Worm (Caenorhabditis elegans) whole organism, young adult: Measurements from ENCODE around the gene Y17G9A.4.
A peak's percentile ranks its signal among the peaks of the same experiment; 100 is the strongest.

ENCODE experiments used
- D2030.7 ChIP-seq: fragments of 200-800 bp; sonication (Bioruptor generic); IDR thresholded peaks from 2 replicates; pipeline ENCODE4 v1.3.6; 2022; ENCODE audit warnings: missing genetic modification reagents, missing genetic modification characterization, missing compliant biosample characterization
- F23B12.7 ChIP-seq: sonication (generic microtip); optimal IDR thresholded peaks from 2 replicates; lab custom pipeline; 2017; ENCODE audit warnings: missing genetic modification characterization, mild to moderate bottlenecking, missing compliant biosample characterization, antibody characterized with exemption, moderate library complexity; ENCODE audit not compliant: insufficient read depth
- F33H1.4 ChIP-seq: fragments of 200-800 bp; sonication (Bioruptor generic); IDR thresholded peaks from 2 replicates; pipeline ENCODE4 v1.3.6; 2022; ENCODE audit warnings: missing genetic modification reagents, missing genetic modification characterization, missing compliant biosample characterization
- F49E8.2 ChIP-seq: sonication (generic microtip); optimal IDR thresholded peaks from 3 replicates; lab custom pipeline; 2017; ENCODE audit warnings: missing genetic modification characterization, mild to moderate bottlenecking, missing compliant biosample characterization, antibody characterized with exemption, moderate library complexity; ENCODE audit not compliant: insufficient read depth
- F57A8.1 ChIP-seq: fragments of 200-800 bp; sonication (Bioruptor generic); optimal IDR thresholded peaks from 2 replicates; lab custom pipeline; 2018; ENCODE audit warnings: mild to moderate bottlenecking, missing genetic modification characterization, moderate library complexity, missing compliant biosample characterization
- K12H6.12 ChIP-seq: fragments of 200-800 bp; sonication (Bioruptor generic); optimal IDR thresholded peaks from 2 replicates; lab custom pipeline; 2018; ENCODE audit warnings: mild to moderate bottlenecking, missing genetic modification characterization, missing compliant biosample characterization
- Y95B8A.8 ChIP-seq: fragments of 200-800 bp; sonication (Bioruptor generic); IDR thresholded peaks from 2 replicates; pipeline ENCODE4 v1.3.6; 2022; ENCODE audit warnings: missing genetic modification reagents, missing genetic modification characterization, missing compliant biosample characterization
- ZK185.1 ChIP-seq: sonication (generic microtip); optimal IDR thresholded peaks from 2 replicates; lab custom pipeline; 2016; ENCODE audit warnings: mild to moderate bottlenecking, missing genetic modification characterization, missing compliant biosample characterization; ENCODE audit not compliant: poor library complexity, severe bottlenecking
- akir-1 ChIP-seq: fragments of 200-800 bp; sonication (Bioruptor generic); optimal IDR thresholded peaks from 2 replicates; lab custom pipeline; 2018; ENCODE audit warnings: mild to moderate bottlenecking, missing genetic modification characterization, moderate library complexity, missing compliant biosample characterization
- aptf-2 ChIP-seq: fragments of 200-800 bp; sonication (Bioruptor generic); conservative IDR thresholded peaks from 2 replicates; pipeline ENCODE4 v1.3.6; 2022; ENCODE audit warnings: missing genetic modification reagents, missing genetic modification characterization, missing compliant biosample characterization
- atf-7 ChIP-seq: sonication (generic microtip); optimal IDR thresholded peaks from 2 replicates; lab custom pipeline; 2017; ENCODE audit warnings: mild to moderate bottlenecking, missing genetic modification characterization, missing compliant biosample characterization
- attf-5 ChIP-seq: fragments of 200-800 bp; sonication (Bioruptor generic); optimal IDR thresholded peaks from 2 replicates; lab custom pipeline; 2018; ENCODE audit warnings: mild to moderate bottlenecking, missing genetic modification characterization, missing compliant biosample characterization
- attf-6 ChIP-seq: fragments of 200-800 bp; sonication (Bioruptor generic); IDR thresholded peaks from 2 replicates; pipeline ENCODE4 v1.3.6; 2022; ENCODE audit warnings: missing genetic modification reagents, missing genetic modification characterization, missing compliant biosample characterization
- ccch-3 ChIP-seq: fragments of 200-800 bp; sonication (Bioruptor generic); optimal IDR thresholded peaks from 2 replicates; lab custom pipeline; 2018; ENCODE audit warnings: mild to moderate bottlenecking, missing genetic modification characterization, missing compliant biosample characterization
- cebp-1 ChIP-seq, 2 experiments: fragments of 200-800 bp in 1 of 2; sonication (Bioruptor generic) in 1 of 2; sonication (generic microtip) in 1 of 2; IDR thresholded peaks in 1 of 2; optimal IDR thresholded peaks in 1 of 2; 2 replicates each; pipeline versions ENCODE4 v1.3.6 to Lab custom; 2017 to 2022; ENCODE audit warnings: missing compliant biosample characterization in 2 of 2, missing genetic modification characterization in 2 of 2, mild to moderate bottlenecking in 1 of 2, missing genetic modification reagents in 1 of 2, moderate library complexity in 1 of 2
- ceh-100 ChIP-seq: fragments of 200-800 bp; sonication (Bioruptor generic); IDR thresholded peaks from 2 replicates; pipeline ENCODE4 v1.3.6; 2022; ENCODE audit warnings: missing genetic modification reagents, missing genetic modification characterization, missing compliant biosample characterization
- ceh-27 ChIP-seq: fragments of 200-800 bp; sonication (Bioruptor generic); optimal IDR thresholded peaks from 2 replicates; lab custom pipeline; 2018; ENCODE audit warnings: mild to moderate bottlenecking, missing genetic modification characterization, moderate library complexity, missing compliant biosample characterization
- ceh-58 ChIP-seq: fragments of 200-800 bp; sonication (Bioruptor generic); IDR thresholded peaks from 2 replicates; pipeline ENCODE4 v1.3.6; 2022; ENCODE audit warnings: missing genetic modification characterization, missing compliant biosample characterization
- chd-7 ChIP-seq: sonication (generic microtip); optimal IDR thresholded peaks from 2 replicates; lab custom pipeline; 2016; ENCODE audit warnings: mild to moderate bottlenecking, missing genetic modification characterization, moderate library complexity, missing compliant biosample characterization
- dox-1 ChIP-seq: fragments of 200-800 bp; sonication (Bioruptor generic); IDR thresholded peaks from 2 replicates; pipeline ENCODE4 v1.3.6; 2022; ENCODE audit warnings: missing genetic modification reagents, missing genetic modification characterization, missing compliant biosample characterization
- dpff-1 ChIP-seq: sonication (generic microtip); optimal IDR thresholded peaks from 2 replicates; lab custom pipeline; 2017; ENCODE audit warnings: mild to moderate bottlenecking, missing genetic modification characterization, missing compliant biosample characterization
- dpl-1 ChIP-seq: fragments of 150-350 bp; optimal IDR thresholded peaks from 2 replicates; lab custom pipeline; 2014; ENCODE audit warnings: missing biosample characterization, missing genetic modification reagents, missing genetic modification characterization
- efl-1 ChIP-seq: fragments of 150-350 bp; optimal IDR thresholded peaks from 2 replicates; lab custom pipeline; 2014; ENCODE audit warnings: missing biosample characterization, missing genetic modification reagents, missing genetic modification characterization
- ets-4 ChIP-seq: fragments of 200-800 bp; sonication (Bioruptor generic); optimal IDR thresholded peaks from 2 replicates; lab custom pipeline; 2018; ENCODE audit warnings: mild to moderate bottlenecking, missing genetic modification characterization, missing compliant biosample characterization
- hmg-1.2 ChIP-seq: fragments of 200-800 bp; sonication (Bioruptor generic); IDR thresholded peaks from 2 replicates; pipeline ENCODE4 v1.3.6; 2022; ENCODE audit warnings: missing genetic modification reagents, missing genetic modification characterization, missing compliant biosample characterization
- let-607 ChIP-seq, 2 experiments: fragments of 200-800 bp in 1 of 2; sonication (Bioruptor generic) in 1 of 2; sonication (generic microtip) in 1 of 2; optimal IDR thresholded peaks; 2 replicates each; lab custom pipeline; 2016 to 2018; ENCODE audit warnings: mild to moderate bottlenecking in 2 of 2, missing compliant biosample characterization in 2 of 2, missing genetic modification characterization in 2 of 2, moderate library complexity in 2 of 2, missing genotype in 1 of 2
- lin-26 ChIP-seq: fragments of 200-800 bp; sonication (Bioruptor generic); IDR thresholded peaks from 2 replicates; pipeline ENCODE4 v1.3.6; 2022; ENCODE audit warnings: missing genetic modification reagents, missing genetic modification characterization, missing compliant biosample characterization
- lin-54 ChIP-seq: fragments of 200-800 bp; sonication (Bioruptor generic); optimal IDR thresholded peaks from 2 replicates; lab custom pipeline; 2018; ENCODE audit warnings: mild to moderate bottlenecking, missing genetic modification characterization, missing compliant biosample characterization
- lsl-1 ChIP-seq: fragments of 200-800 bp; sonication (Bioruptor generic); optimal IDR thresholded peaks from 2 replicates; lab custom pipeline; 2018; ENCODE audit warnings: mild to moderate bottlenecking, missing genetic modification characterization, moderate library complexity, missing compliant biosample characterization
- madf-6 ChIP-seq: fragments of 200-800 bp; sonication (Bioruptor generic); IDR thresholded peaks from 2 replicates; pipeline ENCODE4 v1.3.6; 2022; ENCODE audit warnings: missing genetic modification reagents, missing genetic modification characterization, missing compliant biosample characterization
- nfyb-1 ChIP-seq: fragments of 200-800 bp; sonication (Bioruptor generic); IDR thresholded peaks from 2 replicates; pipeline ENCODE4 v1.3.6; 2022; ENCODE audit warnings: missing genetic modification reagents, missing genetic modification characterization, missing compliant biosample characterization
- pbrm-1 ChIP-seq: fragments of 200-800 bp; sonication (Bioruptor generic); IDR thresholded peaks from 2 replicates; pipeline ENCODE4 v1.3.6; 2022; ENCODE audit warnings: missing genetic modification reagents, missing genetic modification characterization, missing compliant biosample characterization
- rpc-1 ChIP-seq, 2 experiments: fragments of 150-350 bp in 1 of 2; sonication (generic microtip) in 1 of 2; optimal IDR thresholded peaks; 2 replicates each; lab custom pipeline; 2014 to 2018; ENCODE audit warnings: missing biosample characterization in 1 of 2, missing genetic modification characterization in 1 of 2, missing genetic modification reagents in 1 of 2, missing genotype in 1 of 2
- sea-2 ChIP-seq: fragments of 200-800 bp; sonication (Bioruptor generic); IDR thresholded peaks from 2 replicates; pipeline ENCODE4 v1.3.6; 2022; ENCODE audit warnings: missing genetic modification characterization, missing compliant biosample characterization
- snpc-1.1 ChIP-seq: sonication (generic microtip); optimal IDR thresholded peaks from 2 replicates; lab custom pipeline; 2017; ENCODE audit warnings: missing genetic modification characterization, mild to moderate bottlenecking, missing compliant biosample characterization, antibody characterized with exemption, moderate library complexity, missing genotype, missing genetic modification reagents; ENCODE audit not compliant: insufficient read depth
- snpc-3.4 ChIP-seq: sonication (generic microtip); optimal IDR thresholded peaks from 2 replicates; lab custom pipeline; 2017; ENCODE audit warnings: missing genetic modification characterization, mild to moderate bottlenecking, missing compliant biosample characterization, antibody characterized with exemption, moderate library complexity, missing genotype, missing genetic modification reagents
- snpc-4 ChIP-seq, 5 experiments: fragments of 150-350 bp in 1 of 5; sonication (generic microtip) in 4 of 5; optimal IDR thresholded peaks; 2 replicates each; lab custom pipeline; 2014 to 2018; ENCODE audit warnings: missing genetic modification characterization in 5 of 5, missing biosample characterization in 3 of 5, antibody characterized with exemption in 2 of 5, mild to moderate bottlenecking in 2 of 5, missing compliant biosample characterization in 2 of 5, missing genotype in 2 of 5, moderate library complexity in 2 of 5, missing genetic modification reagents in 1 of 5
- somi-1 ChIP-seq: fragments of 200-800 bp; sonication (Bioruptor generic); optimal IDR thresholded peaks from 2 replicates; lab custom pipeline; 2018; ENCODE audit warnings: mild to moderate bottlenecking, missing genetic modification characterization, missing compliant biosample characterization
- tbp1 ChIP-seq: fragments of 200-800 bp; sonication (Bioruptor generic); optimal IDR thresholded peaks from 2 replicates; lab custom pipeline; 2018; ENCODE audit warnings: mild to moderate bottlenecking, missing genetic modification characterization, missing compliant biosample characterization
- zfh-2 ChIP-seq: fragments of 200-800 bp; sonication (Bioruptor generic); conservative IDR thresholded peaks from 2 replicates; pipeline ENCODE4 v1.3.6; 2022; ENCODE audit warnings: missing genetic modification reagents, missing genetic modification characterization, missing compliant biosample characterization
- ztf-18 ChIP-seq: sonication (generic microtip); optimal IDR thresholded peaks from 2 replicates; lab custom pipeline; 2016; ENCODE audit warnings: missing genotype, mild to moderate bottlenecking, missing genetic modification characterization, missing compliant biosample characterization
- ztf-25 ChIP-seq: fragments of 200-800 bp; sonication (Bioruptor generic); IDR thresholded peaks from 2 replicates; pipeline ENCODE4 v1.3.6; 2022; ENCODE audit warnings: missing genetic modification reagents, missing genetic modification characterization, missing compliant biosample characterization

Y17G9A.4 gene

DNA sequence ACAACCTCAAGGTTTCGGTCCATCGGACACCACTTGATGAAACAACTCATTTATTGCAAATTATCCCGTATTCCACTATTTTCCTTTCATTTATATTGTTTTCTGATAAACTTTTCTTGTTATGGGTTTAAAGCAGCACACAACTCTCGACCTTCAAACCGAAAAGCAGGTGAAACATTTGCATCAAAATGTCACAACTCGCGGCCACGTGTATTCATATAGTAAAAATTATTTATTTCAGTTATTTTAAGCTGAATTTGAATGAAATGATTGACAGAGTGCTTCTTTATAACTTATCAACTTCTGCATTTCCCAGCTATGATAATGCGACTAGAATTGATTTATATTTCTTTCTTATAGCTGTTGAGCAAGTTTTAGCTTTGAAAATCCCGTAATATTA lies 49.5 kb downstream of the Y17G9A.4 start, which contains the start of gene srw-95 (continued):
- 0 out of 2 replicates have a peak, but pooled peaks have one; percentile 40 for TF ChIP-seq ceh-100 (GFP tag; lab: Robert Waterston, UW)
- no peak for TF ChIP-seq dpl-1 (GFP tag; lab: Kevin White, UChicago)
- no peak for TF ChIP-seq zfh-2 (GFP tag; lab: Robert Waterston, UW)
- TF ChIP-seq atf-7 (tag; lab: Kevin White, UChicago), result peak; percentile 9
- TF ChIP-seq lin-26 (GFP tag; lab: Robert Waterston, UW), result 0 out of 2 replicates have a peak, but pooled peaks have one; percentile 18
- TF ChIP-seq ceh-27 (GFP tag; lab: Kevin White, UChicago), result no peak
- 0 out of 2 replicates have a peak, but pooled peaks have one; percentile 53 for TF ChIP-seq attf-6 (GFP tag; lab: Robert Waterston, UW)
- TF ChIP-seq nfyb-1 (GFP tag; lab: Robert Waterston, UW), result no peak
- no peak for TF ChIP-seq aptf-2
- no peak for TF ChIP-seq sea-2 (GFP tag; lab: Robert Waterston, UW)
- no peak for TF ChIP-seq ets-4 (GFP tag; lab: Kevin White, UChicago)
- TF ChIP-seq tbp1, result peak; percentile 38
- TF ChIP-seq ztf-25 (GFP tag; lab: Robert Waterston, UW), result 0 out of 2 replicates have a peak, but pooled peaks have one; percentile 20
- no peak for TF ChIP-seq ceh-58 (GFP tag; lab: Robert Waterston, UW)
- TF ChIP-seq cebp-1 (GFP tag; IDR thresholded peaks at IDR 0.05; lab: Robert Waterston, UW), result no peak
- TF ChIP-seq cebp-1 (tag; optimal IDR thresholded peaks at IDR 0.05; lab: Kevin White, UChicago), result peak; percentile 16

DNA sequence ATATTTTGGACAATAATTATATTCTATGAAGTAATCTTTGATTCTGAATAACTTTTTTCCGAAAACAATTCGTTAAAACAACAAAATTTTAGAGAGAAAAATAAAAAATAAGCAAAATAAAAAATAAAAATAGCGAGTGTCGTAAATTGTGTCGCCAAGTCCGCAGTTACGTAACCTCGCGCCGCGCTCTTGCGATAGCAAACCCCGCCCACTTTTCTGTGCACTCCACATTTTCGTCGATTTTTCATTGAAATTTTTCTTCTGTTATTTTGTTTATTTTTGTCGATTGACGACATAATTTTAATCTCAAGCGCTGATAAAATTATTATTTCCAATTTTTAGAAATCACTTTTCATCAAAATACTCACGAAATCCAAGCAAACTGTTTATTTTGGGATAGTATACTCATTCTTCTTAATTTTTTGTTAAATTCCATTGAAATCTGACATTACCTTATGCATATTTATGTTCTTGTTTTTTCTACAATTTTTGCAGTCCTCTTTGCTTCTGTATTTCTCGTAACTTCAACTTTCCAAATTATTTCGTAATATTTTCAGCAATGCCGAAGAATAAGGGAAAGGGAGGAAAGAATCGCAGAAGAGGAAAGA lies 50.9 kb downstream of the Y17G9A.4 start, which contains the start of gene eif-1.A:
TSS of gene eif-1.A (plus strand) at position 558 of the 608 bp plus-strand sequence.
- TF ChIP-seq madf-6, result no peak
- TF ChIP-seq hmg-1.2, result peak; percentile 22; the same call in 1 of the 2 replicates
- TF ChIP-seq ztf-18, result peak; percentile 15
- TF ChIP-seq attf-5 (GFP tag; lab: Kevin White, UChicago), result peak; percentile 66
- no peak for TF ChIP-seq Y95B8A.8 (GFP tag; lab: Robert Waterston, UW)
- no peak for TF ChIP-seq chd-7
- no peak for TF ChIP-seq K12H6.12 (tag; lab: Kevin White, UChicago)
- TF ChIP-seq dox-1 (GFP tag; lab: Robert Waterston, UW), result no peak
- TF ChIP-seq F49E8.2, result peak; percentile 6
- no peak for TF ChIP-seq akir-1
- TF ChIP-seq D2030.7, result peak; percentile 46; the same call in 1 of the 2 replicates
- peak in 1 of 2 experiments; percentile 7 for TF ChIP-seq let-607 (tag; optimal IDR thresholded peaks at IDR 0.05; lab: Kevin White, UChicago)
- no peak for TF ChIP-seq ZK185.1 (tag; lab: Kevin White, UChicago)
- peak; percentile 18 for TF ChIP-seq tbp1
- TF ChIP-seq dpff-1 (tag; lab: Kevin White, UChicago), result no peak
- TF ChIP-seq F57A8.1 (GFP tag; lab: Kevin White, UChicago), result no peak
- TF ChIP-seq snpc-3.4 (tag; lab: Kevin White, UChicago), result no peak
- TF ChIP-seq snpc-4 (GFP tag; optimal IDR thresholded peaks at IDR 0.05; lab: Kevin White, UChicago), result peak; percentile 33
- peak; percentile 0 to 84 (median 43) for TF ChIP-seq snpc-4 (tag; optimal IDR thresholded peaks at IDR 0.05; lab: Kevin White, UChicago)
- peak; percentile 27; the same call in 1 of the 2 replicates for TF ChIP-seq pbrm-1 (GFP tag; lab: Robert Waterston, UW)
- no peak for TF ChIP-seq somi-1 (GFP tag; lab: Kevin White, UChicago)
- TF ChIP-seq lin-54, result peak; percentile 23
- no peak for TF ChIP-seq cebp-1 (GFP tag; IDR thresholded peaks at IDR 0.05; lab: Robert Waterston, UW)
- peak; percentile 39 for TF ChIP-seq cebp-1 (tag; optimal IDR thresholded peaks at IDR 0.05; lab: Kevin White, UChicago)
- peak; percentile 4 for TF ChIP-seq rpc-1 (optimal IDR thresholded peaks at IDR 0.05; lab: Kevin White, UChicago)
- TF ChIP-seq rpc-1 (tag; optimal IDR thresholded peaks at IDR 0.05; lab: Kevin White, UChicago), result no peak
- TF ChIP-seq ceh-100 (GFP tag; lab: Robert Waterston, UW), result no peak
- peak; percentile 20 for TF ChIP-seq snpc-1.1 (tag; lab: Kevin White, UChicago)
- peak; percentile 39 for TF ChIP-seq lsl-1 (GFP tag; lab: Kevin White, UChicago)
- TF ChIP-seq F23B12.7, result peak; percentile 62
- TF ChIP-seq efl-1 (GFP tag; lab: Kevin White, UChicago), result peak; percentile 5
- peak; percentile 41; the same call in 1 of the 2 replicates for TF ChIP-seq F33H1.4
- TF ChIP-seq ccch-3 (GFP tag; lab: Kevin White, UChicago), result no peak
